Worm (Caenorhabditis elegans): Measurements from ENCODE around the gene athp-2.

Gene athp-2

DNA sequence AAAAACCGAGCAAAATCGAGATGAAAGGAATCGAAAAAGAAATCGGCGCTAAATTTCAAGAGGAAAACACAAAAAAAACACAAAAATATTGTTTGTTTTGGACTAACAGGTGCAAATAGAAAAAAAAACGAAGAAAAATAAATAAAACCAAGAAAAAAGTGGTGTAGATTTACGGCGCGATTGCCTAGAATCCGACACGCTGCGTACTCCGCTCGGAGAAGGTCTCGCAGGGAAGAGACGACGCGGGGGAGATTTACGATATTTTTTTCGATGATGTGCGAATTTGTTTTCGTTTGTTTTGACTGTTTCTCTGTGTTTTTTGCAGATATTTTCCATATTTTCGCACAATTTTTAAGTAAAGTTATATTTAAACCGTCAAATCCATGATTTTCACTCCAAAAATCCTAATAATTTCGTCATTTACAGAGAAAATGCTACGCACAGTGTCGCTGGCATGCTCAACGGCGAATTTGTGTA is 40.7 kb upstream of the athp-2 start, which contains the start of gene sco-1 (continued):
- peak; percentile 81 for TF ChIP-seq tlf-1 (GFP tag; optimal IDR thresholded peaks at IDR 0.05)

DNA sequence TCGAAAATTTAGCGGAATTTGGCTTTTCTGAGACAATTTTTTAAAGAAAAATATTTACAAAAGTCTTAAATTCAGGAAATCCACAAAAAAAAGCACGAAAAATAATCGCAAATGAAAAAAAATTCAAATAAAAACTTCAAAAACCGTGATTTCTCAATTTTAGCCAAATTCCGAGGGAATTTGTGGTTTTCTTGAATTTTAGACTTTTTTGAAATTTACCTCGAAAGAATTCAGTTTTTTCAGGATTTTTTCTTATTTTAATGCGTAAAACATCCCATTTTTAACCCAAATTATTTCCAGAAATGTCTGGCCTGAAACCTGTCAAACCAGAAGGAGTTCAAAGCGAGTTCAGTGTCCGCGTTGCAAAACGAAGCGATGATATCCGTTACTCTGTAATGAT is 38.7 kb upstream of the athp-2 start, which contains the start of gene gtf-2F1:
Gene gtf-2F1 (plus strand): TSS at position 301 of the 400 bp plus-strand sequence.
- no peak for TF ChIP-seq F57A8.1 (GFP tag; optimal IDR thresholded peaks at IDR 0.05)
- no peak for TF ChIP-seq nhr-27 (tag; optimal IDR thresholded peaks at IDR 0.05)
- TF ChIP-seq ztf-28 (GFP tag; IDR thresholded peaks at IDR 0.05): no peak
- no peak for TF ChIP-seq let-607 (tag; optimal IDR thresholded peaks at IDR 0.05)
- TF ChIP-seq aptf-3 (GFP tag; IDR thresholded peaks at IDR 0.05): no peak
- no peak for TF ChIP-seq efl-1 (GFP tag; optimal IDR thresholded peaks at IDR 0.05)
- TF ChIP-seq ceh-27 (GFP tag; optimal IDR thresholded peaks at IDR 0.05): no peak
- TF ChIP-seq dpl-1 (GFP tag; optimal IDR thresholded peaks at IDR 0.05): no peak
- TF ChIP-seq ztf-25 (GFP tag; IDR thresholded peaks at IDR 0.05): no peak
- TF ChIP-seq ztf-22 (GFP tag; optimal IDR thresholded peaks at IDR 0.05): no peak
- no peak for TF ChIP-seq lsl-1 (GFP tag; optimal IDR thresholded peaks at IDR 0.05)
- TF ChIP-seq nhr-120 (GFP tag; IDR thresholded peaks at IDR 0.05): no peak

DNA sequence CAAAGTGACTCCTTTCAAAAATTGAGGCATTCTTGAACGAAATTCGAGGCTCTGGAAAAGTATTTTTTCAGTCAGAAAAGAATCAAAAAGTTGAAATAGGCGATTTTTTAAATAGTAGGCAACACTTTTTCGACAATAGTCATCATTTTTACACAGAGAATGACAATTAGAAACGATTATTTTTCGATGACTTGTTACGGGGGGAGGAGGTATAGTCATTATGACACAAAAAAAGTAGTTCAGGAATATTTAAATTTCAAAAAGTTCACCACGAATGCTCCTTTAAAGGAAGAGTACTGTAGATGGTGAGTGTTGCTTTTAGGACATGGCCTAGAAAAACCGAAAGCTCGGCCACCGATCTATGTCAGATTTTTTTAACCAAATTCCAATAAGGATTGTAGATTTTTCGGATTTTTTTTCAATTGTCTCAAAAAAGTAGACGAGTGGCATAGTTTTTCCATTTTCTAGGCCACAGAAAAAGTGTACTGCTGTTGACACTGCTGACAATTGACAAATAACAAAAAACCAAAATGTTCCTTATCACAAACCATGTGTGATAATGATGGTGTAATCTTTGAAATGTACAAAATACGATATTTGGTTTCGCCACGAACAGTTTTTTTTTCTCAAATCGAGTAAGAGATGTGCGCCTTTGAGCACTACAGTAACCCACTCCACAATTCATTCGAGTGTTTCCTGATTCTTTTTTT is 32.9 kb upstream of the athp-2 start, which contains the start of gene Y52E8A.3:
Gene Y52E8A.3 (minus strand): TSS at position 51 of the 710 bp plus-strand sequence.
- no peak for TF ChIP-seq C17E4.6 (GFP tag; IDR thresholded peaks at IDR 0.05)
- no peak for TF ChIP-seq chd-7 (tag; optimal IDR thresholded peaks at IDR 0.05)

ce11 chrII:4309112-4309511 is 30.9 kb upstream of the athp-2 start:
- TF ChIP-seq unc-62 (GFP tag; optimal IDR thresholded peaks at IDR 0.05): peak; percentile 89
- TF ChIP-seq bed-1 (GFP tag; IDR thresholded peaks at IDR 0.05): 0 out of 2 replicates have a peak, but pooled peaks have one; percentile 63
- TF ChIP-seq nhr-120 (GFP tag; IDR thresholded peaks at IDR 0.05): peak; percentile 73; the same call in 1 of the 2 replicates

DNA sequence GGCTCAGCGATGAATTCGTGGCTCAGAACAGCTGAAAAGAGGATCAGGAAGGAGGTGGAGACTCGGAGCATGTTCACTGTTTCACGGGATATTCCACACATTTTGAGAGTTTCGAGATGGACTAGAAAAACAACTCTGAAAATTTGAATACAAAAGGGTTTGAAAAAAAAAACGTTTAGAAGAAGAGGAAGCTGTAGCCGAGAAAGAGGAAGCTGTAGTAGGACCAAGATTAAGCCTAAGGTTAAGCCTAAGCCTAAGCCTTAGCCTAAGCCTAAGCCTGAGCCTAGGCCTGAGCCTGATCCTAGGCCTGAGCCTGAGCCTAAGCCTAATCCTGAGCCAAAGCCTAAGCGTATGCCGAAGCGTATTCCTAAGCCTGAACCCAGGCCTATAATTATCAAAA is 27.9 kb upstream of the athp-2 start, which contains the start of gene plep-1:
Gene plep-1 (minus strand): TSS at position 101 of the 400 bp plus-strand sequence.
- TF ChIP-seq unc-130 (GFP tag; optimal IDR thresholded peaks at IDR 0.05) (no peak), B0019.2 (GFP tag; conservative IDR thresholded peaks at IDR 0.05) (no peak), egrh-3 (GFP tag; IDR thresholded peaks at IDR 0.05) (no peak), him-1 (tag; optimal IDR thresholded peaks at IDR 0.05) (no peak), zfh-2 (GFP tag; conservative IDR thresholded peaks at IDR 0.05) (no peak), egl-44 (GFP tag; IDR thresholded peaks at IDR 0.05) (no peak), ztf-28 (GFP tag; IDR thresholded peaks at IDR 0.05) (no peak)

- TF ChIP-seq ccch-3 (GFP tag; optimal IDR thresholded peaks at IDR 0.05) (no peak), hsf-1 (GFP tag; IDR thresholded peaks at IDR 0.05) (no peak), Y95B8A.8 (GFP tag; IDR thresholded peaks at IDR 0.05) (no peak), hlh-26 (GFP tag; conservative IDR thresholded peaks at IDR 0.05) (no peak)
These were observed 24.0 kb upstream of the athp-2 start, which contains the start of gene srw-40 for ce11 chrII:4316011-4316410. srw-40 (minus strand) TSS chrII:4316111.

All from whole organism, young adult.